Worm (Caenorhabditis elegans) whole organism, early embryonic: Measurements from ENCODE around the gene C02E7.10.

Experiments used
- F13C5.2 ChIP-seq: sonication (generic microtip); optimal IDR thresholded peaks from 2 replicates; lab custom pipeline; 2017; ENCODE audit warnings: mild to moderate bottlenecking, missing genetic modification characterization, inconsistent platforms, missing compliant biosample characterization
- ama-1 ChIP-seq: fragments of 150-350 bp; optimal IDR thresholded peaks from 2 replicates; lab custom pipeline; 2014
- ceh-36 ChIP-seq: sonication (generic microtip); optimal IDR thresholded peaks from 2 replicates; lab custom pipeline; 2016; ENCODE audit warnings: missing genetic modification characterization, inconsistent platforms, missing compliant biosample characterization
- flt-1 ChIP-seq: fragments of 200-800 bp; sonication (Bioruptor generic); IDR thresholded peaks from 2 replicates; pipeline ENCODE4 v1.3.6; 2022; ENCODE audit warnings: missing genetic modification characterization, missing compliant biosample characterization
- hmg-4 ChIP-seq: fragments of 200-800 bp; sonication (Bioruptor generic); optimal IDR thresholded peaks from 2 replicates; lab custom pipeline; 2018; ENCODE audit warnings: mild to moderate bottlenecking, missing genetic modification characterization, missing compliant biosample characterization
- hnd-1 ChIP-seq: sonication (generic microtip); optimal IDR thresholded peaks from 2 replicates; lab custom pipeline; 2016; ENCODE audit warnings: missing genetic modification characterization, missing compliant biosample characterization
- pes-1 ChIP-seq: fragments of 200-800 bp; sonication (Bioruptor generic); IDR thresholded peaks from 2 replicates; pipeline ENCODE4 v1.3.6; 2022; ENCODE audit warnings: missing genetic modification reagents, missing genetic modification characterization, missing compliant biosample characterization
- scrt-1 ChIP-seq: fragments of 200-800 bp; sonication (Bioruptor generic); IDR thresholded peaks from 2 replicates; pipeline ENCODE4 v1.3.6; 2022; ENCODE audit warnings: missing genetic modification characterization, missing compliant biosample characterization
- sea-1 ChIP-seq: fragments of 200-800 bp; sonication (Bioruptor generic); conservative IDR thresholded peaks from 2 replicates; pipeline ENCODE4 v1.3.6; 2022; ENCODE audit warnings: missing genetic modification characterization, missing compliant biosample characterization
- tbx-37 ChIP-seq: fragments of 200-800 bp; sonication (Bioruptor generic); conservative IDR thresholded peaks from 2 replicates; pipeline ENCODE4 v1.3.6; 2022; ENCODE audit warnings: missing genetic modification reagents, missing genetic modification characterization, missing compliant biosample characterization
- tra-4 ChIP-seq: sonication (generic microtip); optimal IDR thresholded peaks from 2 replicates; lab custom pipeline; 2017; ENCODE audit warnings: missing genetic modification characterization, missing compliant biosample characterization

- TF ChIP-seq hnd-1 = no peak
- no peak for TF ChIP-seq tbx-37 (GFP tag; lab: Robert Waterston, UW)
- no peak for TF ChIP-seq tra-4 (tag; lab: Kevin White, UChicago)
- 0 out of 2 replicates have a peak, but pooled peaks have one; percentile 10 for TF ChIP-seq pes-1
- no peak for TF ChIP-seq F13C5.2
- no peak for TF ChIP-seq ama-1 (lab: Kevin White, UChicago)
- TF ChIP-seq sea-1 = no peak
- TF ChIP-seq scrt-1 (GFP tag; lab: Robert Waterston, UW) = no peak
- TF ChIP-seq flt-1 (GFP tag; lab: Robert Waterston, UW) = no peak
- no peak for TF ChIP-seq ceh-36
- no peak for TF ChIP-seq hmg-4 (GFP tag; lab: Kevin White, UChicago)
Measured at ce11 chrV:4967238-4967637, 34.4 kb upstream of the C02E7.10 start.
